Worm (Caenorhabditis elegans) whole organism, mixed stage, embryonic: ENCODE results near the gene C53C11.1.

Experiments
- ces-1 ChIP-seq: fragments of 150-350 bp; optimal IDR thresholded peaks from 2 replicates; lab custom pipeline; 2014; ENCODE audit warnings: missing biosample characterization, missing genetic modification reagents, missing genetic modification characterization
- elt-3 ChIP-seq: fragments of 150-350 bp; optimal IDR thresholded peaks from 2 replicates; lab custom pipeline; 2014; ENCODE audit warnings: missing biosample characterization, missing genetic modification characterization
- lin-13 ChIP-seq: fragments of 150-350 bp; optimal IDR thresholded peaks from 2 replicates; lab custom pipeline; 2014; ENCODE audit warnings: missing biosample characterization, missing genetic modification characterization
- mab-5 ChIP-seq: fragments of 150-350 bp; optimal IDR thresholded peaks from 2 replicates; lab custom pipeline; 2014; ENCODE audit warnings: missing biosample characterization, missing genetic modification characterization
- mls-2 ChIP-seq: sonication (generic microtip); optimal IDR thresholded peaks from 2 replicates; lab custom pipeline; 2016; ENCODE audit warnings: mild to moderate bottlenecking, missing genetic modification characterization, moderate library complexity, missing compliant biosample characterization
- nhr-237 ChIP-seq: fragments of 150-350 bp; optimal IDR thresholded peaks from 2 replicates; lab custom pipeline; 2014; ENCODE audit warnings: missing biosample characterization, missing genetic modification characterization
- nhr-28 ChIP-seq: fragments of 150-350 bp; optimal IDR thresholded peaks from 2 replicates; lab custom pipeline; 2014; ENCODE audit warnings: missing biosample characterization, missing genetic modification characterization
- nhr-76 ChIP-seq: sonication (generic microtip); optimal IDR thresholded peaks from 2 replicates; lab custom pipeline; 2017; ENCODE audit warnings: missing biosample characterization, missing genetic modification characterization
- pha-4 ChIP-seq: fragments of 150-350 bp; optimal IDR thresholded peaks from 2 replicates; lab custom pipeline; 2018; ENCODE audit warnings: missing biosample characterization, missing genetic modification reagents, missing genetic modification characterization

DNA sequence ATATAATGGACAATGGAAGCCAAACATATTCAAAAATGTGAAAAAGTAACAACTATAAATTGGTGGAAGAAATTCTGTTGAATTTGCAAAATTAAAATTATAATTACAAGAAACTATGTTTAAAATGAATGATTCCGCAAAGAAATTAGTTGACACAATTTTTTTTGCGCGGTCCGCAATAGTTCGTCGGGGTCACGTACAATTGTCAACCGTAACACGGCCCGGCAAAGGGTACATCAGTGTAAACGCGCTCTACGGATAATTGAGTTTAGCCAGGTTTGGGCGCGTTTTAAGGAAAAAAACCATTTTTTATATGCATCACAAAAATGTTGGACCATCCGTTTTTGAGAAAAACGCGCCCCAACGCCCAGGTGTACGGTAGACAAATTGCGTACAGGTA lies 43.2 kb upstream of the C53C11.1 start:
- no peak for TF ChIP-seq mls-2 (tag; lab: Kevin White, UChicago)
- TF ChIP-seq nhr-237 (tag; lab: Kevin White, UChicago), result no peak
- no peak for TF ChIP-seq pha-4 (tag; lab: Kevin White, UChicago)
- TF ChIP-seq nhr-28 (tag; lab: Kevin White, UChicago), result no peak
- TF ChIP-seq nhr-76 (tag; lab: Kevin White, UChicago), result no peak
- TF ChIP-seq mab-5 (tag; lab: Kevin White, UChicago), result no peak
- no peak for TF ChIP-seq lin-13 (tag; lab: Kevin White, UChicago)
- no peak for TF ChIP-seq elt-3
- no peak for TF ChIP-seq ces-1 (GFP tag; lab: Kevin White, UChicago)
